In genomic region chrX:9118961-9119633, dm6 we compare ENCODE assay signal across 3 fruit fly cellular contexts.
A peak's percentile ranks its signal among the peaks of the same experiment; 100 is the strongest.
TF ChIP-seq lines count a peak whose summit lies in the region.

No protein-coding gene starts in this region.

- TF ChIP-seq CTCF in whole organism, embryonic (GFP tag; optimal IDR thresholded peaks at IDR 0.05; lab: Kevin White, UChicago): no peak

TF ChIP-seq in whole organism, embryonic, 481 proteins besides CTCF, POLR2A, EP300 and RAD21 (continues in another document):
- no peak for TF ChIP-seq peb (GFP tag; IDR thresholded peaks at IDR 0.05; lab: Robert Waterston, UW)
- 0 out of 2 replicates have a peak, but pooled peaks have one; percentile 48 for TF ChIP-seq HLH3B (GFP tag; IDR thresholded peaks at IDR 0.05; lab: Robert Waterston, UW)
- peak; percentile 65 for TF ChIP-seq CG7839 (tag; optimal IDR thresholded peaks at IDR 0.05; lab: Kevin White, UChicago)
- TF ChIP-seq her (GFP tag; optimal IDR thresholded peaks at IDR 0.05; lab: Kevin White, UChicago): no peak
- TF ChIP-seq Hr51 (GFP tag; optimal IDR thresholded peaks at IDR 0.05; lab: Kevin White, UChicago): no peak
- no peak for TF ChIP-seq da (GFP tag; optimal IDR thresholded peaks at IDR 0.05; lab: Kevin White, UChicago)
- no peak for TF ChIP-seq CG31388 (GFP tag; optimal IDR thresholded peaks at IDR 0.05; lab: Kevin White, UChicago)
- no peak for TF ChIP-seq CG11398 (GFP tag; optimal IDR thresholded peaks at IDR 0.05; lab: Kevin White, UChicago)
- no peak for TF ChIP-seq Fer2 (tag; optimal IDR thresholded peaks at IDR 0.05; lab: Kevin White, UChicago)
- TF ChIP-seq CG32532 (GFP tag; IDR thresholded peaks at IDR 0.05; lab: Robert Waterston, UW): no peak
- TF ChIP-seq lilli (GFP tag; optimal IDR thresholded peaks at IDR 0.05; lab: Kevin White, UChicago): peak; percentile 32
- no peak for TF ChIP-seq sim (GFP tag; IDR thresholded peaks at IDR 0.05; lab: Robert Waterston, UW)
- no peak for TF ChIP-seq row (GFP tag; IDR thresholded peaks at IDR 0.05; lab: Robert Waterston, UW)
- no peak for TF ChIP-seq kay (GFP tag; optimal IDR thresholded peaks at IDR 0.05; lab: Kevin White, UChicago)
- no peak for TF ChIP-seq CG8359 (GFP tag; optimal IDR thresholded peaks at IDR 0.05; lab: Kevin White, UChicago; ENCODE audit: borderline replicate concordance)
- no peak for TF ChIP-seq CG2202 (tag; optimal IDR thresholded peaks at IDR 0.05; lab: Kevin White, UChicago)
- no peak for TF ChIP-seq sob (GFP tag; IDR thresholded peaks at IDR 0.05; lab: Robert Waterston, UW)
- peak; percentile 22 for TF ChIP-seq CG17829 (tag; optimal IDR thresholded peaks at IDR 0.05; lab: Kevin White, UChicago)
- TF ChIP-seq dpn (GFP tag; optimal IDR thresholded peaks at IDR 0.05; lab: Kevin White, UChicago): peak in 1 of 2 experiments; percentile 35
- TF ChIP-seq eve (GFP tag; optimal IDR thresholded peaks at IDR 0.05; lab: Kevin White, UChicago): no peak
- TF ChIP-seq CG4820 (GFP tag; optimal IDR thresholded peaks at IDR 0.05; lab: Kevin White, UChicago): peak; percentile 36
- TF ChIP-seq gsb (GFP tag; IDR thresholded peaks at IDR 0.05; lab: Robert Waterston, UW): no peak
- TF ChIP-seq HmgD (GFP tag; optimal IDR thresholded peaks at IDR 0.05; lab: Kevin White, UChicago): no peak
- TF ChIP-seq hbn (GFP tag; IDR thresholded peaks at IDR 0.05; lab: Robert Waterston, UW; ENCODE audit: partially characterized antibody): no peak
- peak; percentile 57 for TF ChIP-seq CG3281 (GFP tag; optimal IDR thresholded peaks at IDR 0.05; lab: Kevin White, UChicago)
- no peak for TF ChIP-seq CG6272 (GFP tag; IDR thresholded peaks at IDR 0.05; lab: Robert Waterston, UW)
- no peak for TF ChIP-seq CG17328 (GFP tag; IDR thresholded peaks at IDR 0.05; lab: Robert Waterston, UW)
- peak; percentile 22 for TF ChIP-seq Max (GFP tag; optimal IDR thresholded peaks at IDR 0.05; lab: Kevin White, UChicago)
- no peak for TF ChIP-seq Side (GFP tag; optimal IDR thresholded peaks at IDR 0.05; lab: Kevin White, UChicago)
- TF ChIP-seq CG18764 (GFP tag; optimal IDR thresholded peaks at IDR 0.05; lab: Kevin White, UChicago): no peak
- TF ChIP-seq Abd-B (GFP tag; optimal IDR thresholded peaks at IDR 0.05; lab: Kevin White, UChicago): peak; percentile 47

TF ChIP-seq in whole organism, prepupa, 60 proteins besides CTCF, POLR2A, EP300 and RAD21 (continues in another document):
- TF ChIP-seq net (GFP tag; optimal IDR thresholded peaks at IDR 0.05; lab: Kevin White, UChicago) (no peak), Sox14 (GFP tag; optimal IDR thresholded peaks at IDR 0.05; lab: Kevin White, UChicago) (no peak), CG32006 (GFP tag; optimal IDR thresholded peaks at IDR 0.05; lab: Kevin White, UChicago) (no peak), salr (GFP tag; optimal IDR thresholded peaks at IDR 0.05; lab: Kevin White, UChicago) (no peak), CG6163 (GFP tag; IDR thresholded peaks at IDR 0.05; lab: Robert Waterston, UW) (0 out of 3 replicates have a peak, but pooled peaks have one; percentile 27), CG3919 (GFP tag; optimal IDR thresholded peaks at IDR 0.05; lab: Kevin White, UChicago) (peak; percentile 22), Smox (GFP tag; optimal IDR thresholded peaks at IDR 0.05; lab: Kevin White, UChicago) (no peak), spab (GFP tag; optimal IDR thresholded peaks at IDR 0.05; lab: Kevin White, UChicago) (no peak), fd85E (GFP tag; optimal IDR thresholded peaks at IDR 0.05; lab: Kevin White, UChicago) (no peak), Ets96B (tag; optimal IDR thresholded peaks at IDR 0.05; lab: Kevin White, UChicago) (peak; percentile 12), pdm3 (GFP tag; optimal IDR thresholded peaks at IDR 0.05; lab: Kevin White, UChicago) (no peak), Blimp-1 (GFP tag; optimal IDR thresholded peaks at IDR 0.05; lab: Kevin White, UChicago) (no peak), topi (GFP tag; optimal IDR thresholded peaks at IDR 0.05; lab: Kevin White, UChicago) (peak; percentile 34), CG31627 (GFP tag; optimal IDR thresholded peaks at IDR 0.05; lab: Kevin White, UChicago) (no peak), Hr4 (GFP tag; optimal IDR thresholded peaks at IDR 0.05; lab: Kevin White, UChicago) (peak; percentile 58), Met (GFP tag; optimal IDR thresholded peaks at IDR 0.05; lab: Kevin White, UChicago) (peak; percentile 37), dac (GFP tag; optimal IDR thresholded peaks at IDR 0.05; lab: Kevin White, UChicago) (no peak), lz (GFP tag; optimal IDR thresholded peaks at IDR 0.05; lab: Kevin White, UChicago) (no peak), svp (GFP tag; lab: Kevin White, UChicago) (peak; percentile 78), Eip75B (GFP tag; optimal IDR thresholded peaks at IDR 0.05; lab: Kevin White, UChicago) (no peak), CG34406 (GFP tag; optimal IDR thresholded peaks at IDR 0.05; lab: Kevin White, UChicago) (no peak), Eip93F (GFP tag; optimal IDR thresholded peaks at IDR 0.05; lab: Kevin White, UChicago) (no peak), ss (GFP tag; optimal IDR thresholded peaks at IDR 0.05; lab: Kevin White, UChicago) (peak in 1 of 2 experiments; percentile 6), CG4318 (GFP tag; optimal IDR thresholded peaks at IDR 0.05; lab: Kevin White, UChicago) (no peak), CG6808 (GFP tag; optimal IDR thresholded peaks at IDR 0.05; lab: Kevin White, UChicago) (peak; percentile 30), CG8632 (GFP tag; optimal IDR thresholded peaks at IDR 0.05; lab: Kevin White, UChicago) (no peak), Eip78C (GFP tag; lab: Kevin White, UChicago) (peak; percentile 87), CG6276 (GFP tag; optimal IDR thresholded peaks at IDR 0.05; lab: Kevin White, UChicago) (peak; percentile 47), Hr38 (GFP tag; optimal IDR thresholded peaks at IDR 0.05; lab: Kevin White, UChicago) (no peak), CG15336 (GFP tag; IDR thresholded peaks at IDR 0.05; lab: Robert Waterston, UW) (no peak), Sox102F (GFP tag; optimal IDR thresholded peaks at IDR 0.05; lab: Kevin White, UChicago) (no peak), CG1621 (tag; optimal IDR thresholded peaks at IDR 0.05; lab: Kevin White, UChicago) (no peak), CG11762 (GFP tag; optimal IDR thresholded peaks at IDR 0.05; lab: Kevin White, UChicago; ENCODE audit: insufficient read depth) (peak; percentile 10), eg (GFP tag; IDR thresholded peaks at IDR 0.05; lab: Robert Waterston, UW) (0 out of 3 replicates have a peak, but pooled peaks have one; percentile 55)

TF ChIP-seq in whole organism, pupa, 21 proteins besides CTCF, POLR2A, EP300 and RAD21:
- TF ChIP-seq CG13204 (GFP tag; optimal IDR thresholded peaks at IDR 0.05; lab: Kevin White, UChicago): no peak
- peak; percentile 47 for TF ChIP-seq CG8159 (tag; optimal IDR thresholded peaks at IDR 0.05; lab: Kevin White, UChicago)
- no peak for TF ChIP-seq Pif1A (GFP tag; optimal IDR thresholded peaks at IDR 0.05; lab: Kevin White, UChicago)
- TF ChIP-seq rn (GFP tag; IDR thresholded peaks at IDR 0.05; lab: Robert Waterston, UW): no peak
- TF ChIP-seq EcR (GFP tag; optimal IDR thresholded peaks at IDR 0.05; lab: Kevin White, UChicago): no peak
- TF ChIP-seq gl (tag; optimal IDR thresholded peaks at IDR 0.05; lab: Kevin White, UChicago): no peak
- TF ChIP-seq CG14655 (GFP tag; optimal IDR thresholded peaks at IDR 0.05; lab: Kevin White, UChicago): peak; percentile 63
- TF ChIP-seq Ets98B (GFP tag; IDR thresholded peaks at IDR 0.05; lab: Robert Waterston, UW): no peak
- no peak for TF ChIP-seq CG10348 (GFP tag; IDR thresholded peaks at IDR 0.05; lab: Robert Waterston, UW)
- TF ChIP-seq CG4496 (GFP tag; IDR thresholded peaks at IDR 0.05; lab: Robert Waterston, UW): 0 out of 3 replicates have a peak, but pooled peaks have one; percentile 38
- no peak for TF ChIP-seq CG9948 (tag; optimal IDR thresholded peaks at IDR 0.05; lab: Kevin White, UChicago)
- no peak for TF ChIP-seq CG12605 (GFP tag; IDR thresholded peaks at IDR 0.05; lab: Robert Waterston, UW)
- TF ChIP-seq CG15710 (tag; optimal IDR thresholded peaks at IDR 0.05; lab: Kevin White, UChicago): no peak
- TF ChIP-seq Pif1B (GFP tag; optimal IDR thresholded peaks at IDR 0.05; lab: Kevin White, UChicago): no peak
- no peak for TF ChIP-seq CG32121 (GFP tag; IDR thresholded peaks at IDR 0.05; lab: Robert Waterston, UW)
- no peak for TF ChIP-seq D1 (tag; optimal IDR thresholded peaks at IDR 0.05; lab: Kevin White, UChicago)
- peak; percentile 45 for TF ChIP-seq CG8301 (tag; optimal IDR thresholded peaks at IDR 0.05; lab: Kevin White, UChicago)
- no peak for TF ChIP-seq Snoo (tag; optimal IDR thresholded peaks at IDR 0.05; lab: Kevin White, UChicago)
- no peak for TF ChIP-seq CG34367 (tag; optimal IDR thresholded peaks at IDR 0.05; lab: Kevin White, UChicago)
- TF ChIP-seq CG17806 (tag; optimal IDR thresholded peaks at IDR 0.05; lab: Kevin White, UChicago): peak; percentile 18
- peak; percentile 46; the same call in 1 of the 3 replicates for TF ChIP-seq fd96Ca (GFP tag; IDR thresholded peaks at IDR 0.05; lab: Robert Waterston, UW)

Comparison
In these comparisons a context has a peak if more than half of its experiments do, and no peak if none do; other contexts are left out.
1. Of the 7 proteins assayed by ChIP-seq in both whole organism, embryonic and whole organism, prepupa: peak only in whole organism, embryonic: Blimp-1 and CG6854; only in whole organism, prepupa: none; in both: none; in neither: 5.